ENCODE assay signal across 5 fruit fly cellular contexts in the genomic region with DNA sequence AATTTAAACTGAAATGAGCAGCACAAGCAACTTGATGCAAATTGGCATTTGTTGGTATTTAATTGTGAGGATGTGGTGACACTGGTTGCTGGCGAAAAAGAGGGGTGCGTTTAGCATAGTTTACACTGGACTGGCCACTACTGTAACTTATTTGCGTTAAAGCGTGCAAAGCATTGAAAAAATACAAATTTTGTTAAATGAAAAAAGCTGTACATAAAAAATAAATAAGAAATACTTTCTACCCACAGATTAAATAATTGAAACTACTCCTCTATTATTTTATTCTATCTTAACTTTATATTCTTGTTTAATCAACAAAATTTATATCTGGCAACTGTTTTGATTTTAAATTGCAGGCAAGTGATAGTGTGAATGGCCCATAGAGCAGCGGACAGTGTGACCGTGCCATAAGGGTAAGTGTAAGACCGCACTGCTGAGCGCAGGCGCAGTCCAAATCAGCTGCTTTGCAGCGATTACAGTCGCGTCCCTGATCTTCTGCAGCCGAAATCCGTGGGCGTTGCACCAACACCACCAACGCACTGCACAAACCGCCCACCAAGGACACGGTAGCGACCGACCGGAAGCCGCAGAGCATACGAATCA.
TF ChIP-seq lines count a peak whose summit lies in the region.

A gene (minus strand): TSS at position 51 of the 603 bp plus-strand sequence.
A gene (plus strand): TSS at position 306 of the 603 bp plus-strand sequence.

- TF ChIP-seq CTCF in whole organism, embryonic (GFP tag; optimal IDR thresholded peaks at IDR 0.05; lab: Kevin White, UChicago), result peak; percentile 21

TF ChIP-seq in whole organism, adult, 20 proteins besides CTCF, POLR2A, EP300 and RAD21:
- TF ChIP-seq kay (GFP tag; lab: Kevin White, UChicago; ENCODE audit: borderline replicate concordance) (no peak), CG11617 (GFP tag; optimal IDR thresholded peaks at IDR 0.05; lab: Kevin White, UChicago) (peak; percentile 44), cnc (optimal IDR thresholded peaks at IDR 0.05; lab: Kevin White, UChicago) (no peak), Mnt (GFP tag; optimal IDR thresholded peaks at IDR 0.05; lab: Kevin White, UChicago) (peak; percentile 44), toe (GFP tag; optimal IDR thresholded peaks at IDR 0.05; lab: Kevin White, UChicago) (no peak), CG33017 (tag; optimal IDR thresholded peaks at IDR 0.05; lab: Kevin White, UChicago) (peak; percentile 14), CG7045 (GFP tag; optimal IDR thresholded peaks at IDR 0.05; lab: Kevin White, UChicago) (peak; percentile 54), CG14711 (tag; optimal IDR thresholded peaks at IDR 0.05; lab: Kevin White, UChicago) (peak; percentile 87), CG7101 (tag; optimal IDR thresholded peaks at IDR 0.05; lab: Kevin White, UChicago) (peak; percentile 65), pad (GFP tag; optimal IDR thresholded peaks at IDR 0.05; lab: Kevin White, UChicago) (peak; percentile 42), ovo (GFP tag; optimal IDR thresholded peaks at IDR 0.05; lab: Kevin White, UChicago) (peak; percentile 7), tj (GFP tag; optimal IDR thresholded peaks at IDR 0.05; lab: Kevin White, UChicago) (peak; percentile 35)
TF ChIP-seq in whole organism, adult: peak in this region for 9.

TF ChIP-seq in whole organism, embryonic, 481 proteins besides CTCF, POLR2A, EP300 and RAD21 (continues in another document):
- TF ChIP-seq kah (GFP tag; optimal IDR thresholded peaks at IDR 0.05; lab: Kevin White, UChicago) (no peak), CG10366 (GFP tag; IDR thresholded peaks at IDR 0.05; lab: Robert Waterston, UW) (peak; percentile 62; the same call in 1 of the 2 replicates), Dad (GFP tag; optimal IDR thresholded peaks at IDR 0.05; lab: Kevin White, UChicago) (peak; percentile 46), CG1602 (GFP tag; optimal IDR thresholded peaks at IDR 0.05; lab: Kevin White, UChicago) (peak; percentile 72), ken (GFP tag; IDR thresholded peaks at IDR 0.05; lab: Robert Waterston, UW) (no peak), jing (GFP tag; optimal IDR thresholded peaks at IDR 0.05; lab: Kevin White, UChicago) (no peak), ftz-f1 (GFP tag; optimal IDR thresholded peaks at IDR 0.05; lab: Kevin White, UChicago) (no peak), Eip74EF (GFP tag; optimal IDR thresholded peaks at IDR 0.05; lab: Kevin White, UChicago) (no peak), chn (GFP tag; optimal IDR thresholded peaks at IDR 0.05; lab: Kevin White, UChicago) (peak; percentile 20), CG4328 (GFP tag; optimal IDR thresholded peaks at IDR 0.05; lab: Kevin White, UChicago) (peak; percentile 47), trh (GFP tag; optimal IDR thresholded peaks at IDR 0.05; lab: Kevin White, UChicago) (peak; percentile 31), Doc2 (GFP tag; IDR thresholded peaks at IDR 0.05; lab: Robert Waterston, UW) (no peak), wor (GFP tag; IDR thresholded peaks at IDR 0.05; lab: Robert Waterston, UW) (0 out of 2 replicates have a peak, but pooled peaks have one; percentile 16), gt (GFP tag; IDR thresholded peaks at IDR 0.05; lab: Robert Waterston, UW) (no peak), Deaf1 (tag; optimal IDR thresholded peaks at IDR 0.05; lab: Kevin White, UChicago) (no peak), Ptx1 (GFP tag; IDR thresholded peaks at IDR 0.05; lab: Robert Waterston, UW) (peak; percentile 82), CG12104 (GFP tag; optimal IDR thresholded peaks at IDR 0.05; lab: Kevin White, UChicago) (peak; percentile 29), CG12299 (tag; optimal IDR thresholded peaks at IDR 0.05; lab: Kevin White, UChicago) (peak; percentile 46)

TF ChIP-seq in whole organism, prepupa, 60 proteins besides CTCF, POLR2A, EP300 and RAD21 (continues in another document):
- 0 out of 3 replicates have a peak, but pooled peaks have one; percentile 48 for TF ChIP-seq CG6163 (GFP tag; IDR thresholded peaks at IDR 0.05; lab: Robert Waterston, UW)
- peak; percentile 66 for TF ChIP-seq Sox15 (GFP tag; optimal IDR thresholded peaks at IDR 0.05; lab: Kevin White, UChicago)
- TF ChIP-seq dsx (GFP tag; optimal IDR thresholded peaks at IDR 0.05; lab: Kevin White, UChicago; ENCODE audit: poor library complexity, severe bottlenecking), result no peak
- no peak for TF ChIP-seq Sox14 (GFP tag; optimal IDR thresholded peaks at IDR 0.05; lab: Kevin White, UChicago)
- TF ChIP-seq acj6 (GFP tag; optimal IDR thresholded peaks at IDR 0.05; lab: Kevin White, UChicago), result no peak
- no peak for TF ChIP-seq spab (GFP tag; optimal IDR thresholded peaks at IDR 0.05; lab: Kevin White, UChicago)
- no peak for TF ChIP-seq topi (GFP tag; optimal IDR thresholded peaks at IDR 0.05; lab: Kevin White, UChicago)
- no peak for TF ChIP-seq svp (GFP tag; lab: Kevin White, UChicago)
- peak; percentile 63 for TF ChIP-seq Gug (GFP tag; IDR thresholded peaks at IDR 0.05; lab: Robert Waterston, UW)
- TF ChIP-seq net (GFP tag; optimal IDR thresholded peaks at IDR 0.05; lab: Kevin White, UChicago), result no peak
- TF ChIP-seq achi (GFP tag; optimal IDR thresholded peaks at IDR 0.05; lab: Kevin White, UChicago), result peak; percentile 49
- TF ChIP-seq Eip78C (GFP tag; lab: Kevin White, UChicago), result peak; percentile 90
- no peak for TF ChIP-seq CG6276 (GFP tag; optimal IDR thresholded peaks at IDR 0.05; lab: Kevin White, UChicago)
- no peak for TF ChIP-seq fkh (GFP tag; optimal IDR thresholded peaks at IDR 0.05; lab: Kevin White, UChicago)
- peak; percentile 31 for TF ChIP-seq fd59A (GFP tag; optimal IDR thresholded peaks at IDR 0.05; lab: Kevin White, UChicago)
- peak; percentile 41 for TF ChIP-seq dac (GFP tag; optimal IDR thresholded peaks at IDR 0.05; lab: Kevin White, UChicago)
- no peak for TF ChIP-seq Lpt (GFP tag; optimal IDR thresholded peaks at IDR 0.05; lab: Kevin White, UChicago)
- TF ChIP-seq CG10631 (GFP tag; optimal IDR thresholded peaks at IDR 0.05; lab: Kevin White, UChicago), result no peak
- TF ChIP-seq CG8319 (GFP tag; optimal IDR thresholded peaks at IDR 0.05; lab: Kevin White, UChicago), result no peak

TF ChIP-seq in whole organism, pupa, 21 proteins besides CTCF, POLR2A, EP300 and RAD21:
- no peak for TF ChIP-seq D1 (tag; optimal IDR thresholded peaks at IDR 0.05; lab: Kevin White, UChicago)
- TF ChIP-seq CG12605 (GFP tag; IDR thresholded peaks at IDR 0.05; lab: Robert Waterston, UW), result peak; percentile 49; the same call in 1 of the 2 replicates
- TF ChIP-seq CG13204 (GFP tag; optimal IDR thresholded peaks at IDR 0.05; lab: Kevin White, UChicago), result no peak
- peak; percentile 56 for TF ChIP-seq CG17806 (tag; optimal IDR thresholded peaks at IDR 0.05; lab: Kevin White, UChicago)
- TF ChIP-seq CG9948 (tag; optimal IDR thresholded peaks at IDR 0.05; lab: Kevin White, UChicago), result peak; percentile 65
- TF ChIP-seq CG32121 (GFP tag; IDR thresholded peaks at IDR 0.05; lab: Robert Waterston, UW), result peak; percentile 40
- TF ChIP-seq CG10348 (GFP tag; IDR thresholded peaks at IDR 0.05; lab: Robert Waterston, UW), result peak; percentile 14; the same call in 1 of the 2 replicates
- TF ChIP-seq CG15710 (tag; optimal IDR thresholded peaks at IDR 0.05; lab: Kevin White, UChicago), result peak; percentile 58
- TF ChIP-seq gl (tag; optimal IDR thresholded peaks at IDR 0.05; lab: Kevin White, UChicago), result no peak
- peak; percentile 39 for TF ChIP-seq CG34367 (tag; optimal IDR thresholded peaks at IDR 0.05; lab: Kevin White, UChicago)
- 0 out of 3 replicates have a peak, but pooled peaks have one; percentile 48 for TF ChIP-seq fd96Ca (GFP tag; IDR thresholded peaks at IDR 0.05; lab: Robert Waterston, UW)
- TF ChIP-seq EcR (GFP tag; optimal IDR thresholded peaks at IDR 0.05; lab: Kevin White, UChicago), result no peak
- TF ChIP-seq Ets98B (GFP tag; IDR thresholded peaks at IDR 0.05; lab: Robert Waterston, UW), result no peak; the same call in 1 of the 2 replicates
- no peak for TF ChIP-seq CG14655 (GFP tag; optimal IDR thresholded peaks at IDR 0.05; lab: Kevin White, UChicago)
TF ChIP-seq in whole organism, pupa: peak in this region for 8.

TF ChIP-seq in whole organism, wandering third instar larva, 38 proteins besides CTCF, POLR2A, EP300 and RAD21:
- TF ChIP-seq sv (GFP tag; optimal IDR thresholded peaks at IDR 0.05; lab: Kevin White, UChicago) (peak; percentile 58), ey (GFP tag; optimal IDR thresholded peaks at IDR 0.05; lab: Kevin White, UChicago) (peak; percentile 32), Hr83 (GFP tag; optimal IDR thresholded peaks at IDR 0.05; lab: Kevin White, UChicago; ENCODE audit: poor library complexity, severe bottlenecking) (no peak), HLH106 (tag; optimal IDR thresholded peaks at IDR 0.05; lab: Kevin White, UChicago) (peak; percentile 66), psq (GFP tag; optimal IDR thresholded peaks at IDR 0.05; lab: Kevin White, UChicago) (peak; percentile 48), CrebA (GFP tag; optimal IDR thresholded peaks at IDR 0.05; lab: Kevin White, UChicago; ENCODE audit: borderline replicate concordance) (no peak), N (GFP tag; optimal IDR thresholded peaks at IDR 0.05; lab: Kevin White, UChicago) (peak; percentile 64), CG9705 (GFP tag; optimal IDR thresholded peaks at IDR 0.05; lab: Kevin White, UChicago) (peak; percentile 37), Abd-B (GFP tag; optimal IDR thresholded peaks at IDR 0.05; lab: Kevin White, UChicago) (no peak), fru (GFP tag; optimal IDR thresholded peaks at IDR 0.05; lab: Kevin White, UChicago) (peak; percentile 53)
